Fruit fly (Drosophila melanogaster) whole organism, embryonic: ENCODE results near the gene CG13893.

Experiments
- ATbp ChIP-seq: fragments of 200-800 bp; sonication (Bioruptor generic); optimal IDR thresholded peaks from 2 replicates; lab custom pipeline; 2017; ENCODE audit warnings: missing biosample characterization, mild to moderate bottlenecking, missing genetic modification characterization, missing genetic modification reagents
- Asciz ChIP-seq: fragments of 200-800 bp; sonication (Bioruptor generic); optimal IDR thresholded peaks from 2 replicates; lab custom pipeline; 2017; ENCODE audit warnings: missing biosample characterization, mild to moderate bottlenecking, missing genetic modification characterization, missing genetic modification reagents
- Awh ChIP-seq: fragments of 200-800 bp; sonication (Bioruptor generic); IDR thresholded peaks from 2 replicates; pipeline ENCODE4, ENCODE4 v1.3.6; 2022; ENCODE audit warnings: missing biosample characterization, missing genetic modification characterization
- BEAF-32 ChIP-seq: fragments of 200-800 bp; sonication (Bioruptor generic); optimal IDR thresholded peaks from 3 replicates; lab custom pipeline; 2017; ENCODE audit warnings: missing biosample characterization, missing genetic modification characterization, mild to moderate bottlenecking, moderate library complexity, missing genetic modification reagents
- CG12219 ChIP-seq: fragments of 200-800 bp; sonication (Bioruptor generic); optimal IDR thresholded peaks from 3 replicates; lab custom pipeline; 2018; ENCODE audit warnings: missing biosample characterization, mild to moderate bottlenecking, missing genetic modification characterization
- CG1233 ChIP-seq: fragments of 200-800 bp; sonication (Bioruptor generic); optimal IDR thresholded peaks from 4 replicates; lab custom pipeline; 2018; ENCODE audit warnings: missing biosample characterization, mild to moderate bottlenecking, missing genetic modification characterization
- CG14667 ChIP-seq: fragments of 200-800 bp; sonication (Bioruptor generic); IDR thresholded peaks from 2 replicates; pipeline ENCODE4 v1.3.6; 2022; ENCODE audit warnings: missing biosample characterization, missing genetic modification characterization
- CG14710 ChIP-seq: fragments of 200-800 bp; sonication (Bioruptor generic); optimal IDR thresholded peaks from 3 replicates; lab custom pipeline; 2019; ENCODE audit warnings: missing biosample characterization, mild to moderate bottlenecking, missing genetic modification characterization, moderate library complexity
- CG17186 ChIP-seq: fragments of 200-800 bp; sonication (Bioruptor generic); optimal IDR thresholded peaks from 3 replicates; lab custom pipeline; 2017; ENCODE audit warnings: missing biosample characterization, missing genetic modification reagents, missing genetic modification characterization
- CG18262 ChIP-seq: fragments of 200-800 bp; optimal IDR thresholded peaks from 3 replicates; lab custom pipeline; 2019; ENCODE audit warnings: missing biosample characterization, mild to moderate bottlenecking, missing genetic modification characterization, moderate library complexity
- CG18619 ChIP-seq: fragments of 200-800 bp; sonication (Bioruptor generic); optimal IDR thresholded peaks from 3 replicates; lab custom pipeline; 2017; ENCODE audit warnings: missing biosample characterization, mild to moderate bottlenecking, missing genetic modification characterization
- CG2120 ChIP-seq: fragments of 200-800 bp; sonication (Bioruptor generic); optimal IDR thresholded peaks from 3 replicates; lab custom pipeline; 2016; ENCODE audit warnings: missing biosample characterization, missing genetic modification characterization
- CG2202 ChIP-seq: fragments of 200-800 bp; sonication (Bioruptor generic); optimal IDR thresholded peaks from 2 replicates; lab custom pipeline; 2018; ENCODE audit warnings: missing biosample characterization, mild to moderate bottlenecking, missing genetic modification characterization
- CG43689 ChIP-seq: fragments of 200-800 bp; sonication (Bioruptor generic); IDR thresholded peaks from 2 replicates; pipeline ENCODE4 v1.3.6; 2022; ENCODE audit warnings: missing biosample characterization, missing genetic modification characterization
- CG5245 ChIP-seq: fragments of 200-800 bp; sonication (Bioruptor generic); optimal IDR thresholded peaks from 3 replicates; lab custom pipeline; 2016; ENCODE audit warnings: missing biosample characterization, missing genetic modification characterization
- CG6272 ChIP-seq: fragments of 200-800 bp; sonication (Bioruptor generic); IDR thresholded peaks from 2 replicates; pipeline ENCODE4 v1.3.6; 2022; ENCODE audit warnings: missing biosample characterization, missing genetic modification characterization
- CG7556 ChIP-seq: fragments of 200-800 bp; sonication (Bioruptor generic); optimal IDR thresholded peaks from 2 replicates; lab custom pipeline; 2017; ENCODE audit warnings: missing biosample characterization, mild to moderate bottlenecking, missing genetic modification characterization
- CG7963 ChIP-seq: fragments of 200-800 bp; sonication (Bioruptor generic); IDR thresholded peaks from 3 replicates; pipeline ENCODE4 v1.3.6; 2022; ENCODE audit warnings: missing biosample characterization, missing genetic modification characterization; ENCODE audit not compliant: partially characterized antibody
- CG8765 ChIP-seq: fragments of 200-800 bp; sonication (Bioruptor generic); IDR thresholded peaks from 2 replicates; pipeline ENCODE4 v1.3.6; 2022; ENCODE audit warnings: missing biosample characterization, missing genetic modification characterization
- CoRest ChIP-seq: fragments of 200-800 bp; sonication (Bioruptor generic); optimal IDR thresholded peaks from 3 replicates; lab custom pipeline; 2018; ENCODE audit warnings: missing biosample characterization, mild to moderate bottlenecking, missing genetic modification characterization, moderate library complexity
- D19A ChIP-seq: fragments of 200-800 bp; optimal IDR thresholded peaks from 3 replicates; lab custom pipeline; 2019; ENCODE audit warnings: missing biosample characterization, mild to moderate bottlenecking, missing genetic modification characterization, moderate library complexity
- Dfd ChIP-seq, 2 experiments: fragments of >200 bp; optimal IDR thresholded peaks; 2 replicates each; lab custom pipeline; 2017; ENCODE audit warnings: missing biosample characterization in 2 of 2, missing genetic modification characterization in 2 of 2
- Dip3 ChIP-seq: fragments of 200-800 bp; sonication (Bioruptor generic); optimal IDR thresholded peaks from 3 replicates; lab custom pipeline; 2016; ENCODE audit warnings: missing biosample characterization, missing genetic modification characterization
- Doc2 ChIP-seq: fragments of 200-800 bp; sonication (Bioruptor generic); IDR thresholded peaks from 2 replicates; pipeline ENCODE4 v1.3.6; 2022; ENCODE audit warnings: missing biosample characterization, missing genetic modification characterization
- Doc3 ChIP-seq: fragments of 200-800 bp; sonication (Bioruptor generic); IDR thresholded peaks from 3 replicates; pipeline ENCODE4 v1.3.6; 2022; ENCODE audit warnings: missing biosample characterization, missing genetic modification characterization; ENCODE audit not compliant: partially characterized antibody
- Dp ChIP-seq: fragments of 200-800 bp; sonication (Bioruptor generic); optimal IDR thresholded peaks from 2 replicates; lab custom pipeline; 2018; ENCODE audit warnings: missing biosample characterization, mild to moderate bottlenecking, missing genetic modification characterization, moderate library complexity
- Hmr ChIP-seq: fragments of 200-800 bp; sonication (Bioruptor generic); optimal IDR thresholded peaks from 3 replicates; lab custom pipeline; 2017; ENCODE audit warnings: mild to moderate bottlenecking, missing biosample characterization, missing genetic modification reagents, missing genetic modification characterization
- Hr78 ChIP-seq, 2 experiments: fragments of 200-800 bp in 1 of 2; fragments of >200 bp in 1 of 2; sonication (Bioruptor generic) in 1 of 2; optimal IDR thresholded peaks; 2 replicates each; lab custom pipeline; 2017 to 2019; ENCODE audit warnings: missing biosample characterization in 2 of 2, missing genetic modification characterization in 2 of 2, mild to moderate bottlenecking in 1 of 2, moderate library complexity in 1 of 2
- MTF-1 ChIP-seq: fragments of 200-800 bp; sonication (Bioruptor generic); optimal IDR thresholded peaks from 2 replicates; lab custom pipeline; 2018; ENCODE audit warnings: missing biosample characterization, mild to moderate bottlenecking, missing genetic modification characterization, borderline replicate concordance
- Mrtf ChIP-seq: fragments of 200-800 bp; sonication (Bioruptor generic); IDR thresholded peaks from 3 replicates; pipeline ENCODE4 v1.3.6; 2022; ENCODE audit warnings: missing biosample characterization, missing genetic modification characterization
- Myb ChIP-seq: fragments of 200-800 bp; sonication (Bioruptor generic); optimal IDR thresholded peaks from 2 replicates; lab custom pipeline; 2016; ENCODE audit warnings: missing biosample characterization, missing genetic modification characterization
- NfI ChIP-seq: fragments of 200-800 bp; sonication (Bioruptor generic); optimal IDR thresholded peaks from 3 replicates; lab custom pipeline; 2018; ENCODE audit warnings: missing biosample characterization, mild to moderate bottlenecking, missing genetic modification characterization, moderate library complexity
- Optix ChIP-seq: fragments of 200-800 bp; sonication (Bioruptor generic); IDR thresholded peaks from 3 replicates; pipeline ENCODE4 v1.3.6; 2022; ENCODE audit warnings: missing biosample characterization, missing genetic modification characterization
- PHDP ChIP-seq: fragments of 200-800 bp; sonication (Bioruptor generic); optimal IDR thresholded peaks from 3 replicates; lab custom pipeline; 2018; ENCODE audit warnings: missing biosample characterization, mild to moderate bottlenecking, missing genetic modification characterization, moderate library complexity
- Side ChIP-seq: fragments of 200-800 bp; sonication (Bioruptor generic); optimal IDR thresholded peaks from 2 replicates; lab custom pipeline; 2016; ENCODE audit warnings: missing biosample characterization, missing genetic modification characterization
- TFAM ChIP-seq: fragments of 200-800 bp; sonication (Bioruptor generic); optimal IDR thresholded peaks from 2 replicates; lab custom pipeline; 2017; ENCODE audit warnings: missing biosample characterization, missing genetic modification characterization, inconsistent platforms
- bcd ChIP-seq: fragments of 200-800 bp; sonication (Bioruptor generic); optimal IDR thresholded peaks from 2 replicates; lab custom pipeline; 2017; ENCODE audit warnings: missing biosample characterization, mild to moderate bottlenecking, missing genetic modification characterization
- dmrt99B ChIP-seq: fragments of 200-800 bp; sonication (Bioruptor generic); optimal IDR thresholded peaks from 2 replicates; lab custom pipeline; 2018; ENCODE audit warnings: missing biosample characterization, mild to moderate bottlenecking, missing genetic modification characterization, moderate library complexity
- fd102C ChIP-seq: fragments of 200-800 bp; sonication (Bioruptor generic); optimal IDR thresholded peaks from 2 replicates; lab custom pipeline; 2018; ENCODE audit warnings: missing biosample characterization, mild to moderate bottlenecking, missing genetic modification characterization, moderate library complexity
- fd96Cb ChIP-seq: fragments of 200-800 bp; sonication (Bioruptor generic); optimal IDR thresholded peaks from 2 replicates; lab custom pipeline; 2018; ENCODE audit warnings: missing biosample characterization, mild to moderate bottlenecking, missing genetic modification characterization, moderate library complexity
- maf-S ChIP-seq: fragments of 200-800 bp; sonication (Bioruptor generic); optimal IDR thresholded peaks from 2 replicates; lab custom pipeline; 2016; ENCODE audit warnings: missing biosample characterization, missing genetic modification characterization
- pho ChIP-seq: fragments of 200-800 bp; sonication (Bioruptor generic); optimal IDR thresholded peaks from 2 replicates; lab custom pipeline; 2016; ENCODE audit warnings: missing biosample characterization, missing genetic modification characterization
- pzg ChIP-seq: fragments of 200-800 bp; sonication (Bioruptor generic); optimal IDR thresholded peaks from 3 replicates; lab custom pipeline; 2018; ENCODE audit warnings: missing biosample characterization, mild to moderate bottlenecking, missing genetic modification characterization, moderate library complexity
- repo ChIP-seq: fragments of 200-800 bp; sonication (Bioruptor generic); optimal IDR thresholded peaks from 2 replicates; lab custom pipeline; 2016; ENCODE audit warnings: missing biosample characterization, missing genetic modification characterization
- ro ChIP-seq: fragments of 200-800 bp; sonication (Bioruptor generic); IDR thresholded peaks from 2 replicates; pipeline ENCODE4 v1.3.6; 2022; ENCODE audit warnings: missing biosample characterization, missing genetic modification characterization
- schlank ChIP-seq: fragments of 200-800 bp; sonication (Bioruptor generic); optimal IDR thresholded peaks from 2 replicates; lab custom pipeline; 2018; ENCODE audit warnings: missing biosample characterization, mild to moderate bottlenecking, missing genetic modification characterization
- sob ChIP-seq: fragments of 200-800 bp; sonication (Bioruptor generic); IDR thresholded peaks from 2 replicates; pipeline ENCODE4 v1.3.6; 2022; ENCODE audit warnings: missing biosample characterization, missing genetic modification characterization
- twi ChIP-seq: fragments of 200-800 bp; optimal IDR thresholded peaks from 2 replicates; lab custom pipeline; 2019; ENCODE audit warnings: missing biosample characterization, mild to moderate bottlenecking, missing genetic modification characterization, moderate library complexity
- vvl ChIP-seq: fragments of 200-800 bp; sonication (Bioruptor generic); IDR thresholded peaks from 2 replicates; pipeline ENCODE4 v1.3.6; 2022; ENCODE audit warnings: missing biosample characterization, missing genetic modification characterization
- wek ChIP-seq: fragments of 200-800 bp; sonication (Bioruptor generic); optimal IDR thresholded peaks from 3 replicates; lab custom pipeline; 2018; ENCODE audit warnings: missing biosample characterization, mild to moderate bottlenecking, missing genetic modification characterization, moderate library complexity

The CG13893 gene

DNA sequence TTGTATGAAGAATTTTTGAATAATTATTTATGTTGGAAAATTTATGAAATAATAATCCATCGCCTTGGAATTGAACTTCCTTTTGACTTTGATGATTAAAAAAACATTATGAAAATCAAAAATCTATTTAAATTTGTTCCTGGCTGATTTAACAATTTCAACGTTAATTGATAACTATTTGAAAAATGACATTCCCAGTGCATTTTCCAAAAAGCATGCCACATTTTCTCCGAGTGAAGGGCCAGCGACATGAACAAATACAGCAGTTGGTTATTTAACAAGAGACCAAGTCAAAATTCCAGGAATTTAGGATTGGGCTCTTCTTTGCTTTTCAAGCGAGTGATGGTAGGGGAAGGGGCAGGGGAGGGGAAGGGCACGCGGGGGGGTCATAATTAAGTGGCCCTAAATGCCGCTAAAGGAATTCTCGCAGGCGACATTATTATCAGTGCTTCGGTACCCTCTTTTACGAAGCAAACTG is 18.6 kb upstream of the CG13893 start (continued):
- TF ChIP-seq fd102C (GFP tag; lab: Kevin White, UChicago), result no peak
- TF ChIP-seq Mrtf (GFP tag; lab: Robert Waterston, UW), result no peak
- TF ChIP-seq CG18619, result no peak
- no peak for TF ChIP-seq pho (GFP tag; lab: Kevin White, UChicago)
- TF ChIP-seq BEAF-32 (GFP tag; lab: Kevin White, UChicago), result no peak
- no peak for TF ChIP-seq CG2120 (GFP tag; lab: Kevin White, UChicago)
- no peak for TF ChIP-seq Myb
- TF ChIP-seq CG43689 (GFP tag; lab: Robert Waterston, UW), result no peak
- TF ChIP-seq Hmr, result no peak
- TF ChIP-seq Hr78 (GFP tag; optimal IDR thresholded peaks at IDR 0.05; lab: Kevin White, UChicago), result no peak
- TF ChIP-seq dmrt99B (tag; lab: Kevin White, UChicago), result peak; percentile 49
- TF ChIP-seq CG7556 (GFP tag; lab: Kevin White, UChicago), result peak; percentile 60
- TF ChIP-seq sob (GFP tag; lab: Robert Waterston, UW), result no peak
- TF ChIP-seq Awh, result peak; percentile 55; the same call in 1 of the 2 replicates
- peak; percentile 71 for TF ChIP-seq D19A (tag; lab: Kevin White, UChicago)
- no peak for TF ChIP-seq Side (GFP tag; lab: Kevin White, UChicago)
- no peak for TF ChIP-seq CG12219
- TF ChIP-seq PHDP, result peak; percentile 13
- TF ChIP-seq Dp (GFP tag; lab: Kevin White, UChicago), result no peak
- peak; percentile 57 for TF ChIP-seq fd96Cb (tag; lab: Kevin White, UChicago)
- TF ChIP-seq CG14710, result peak; percentile 85
- no peak for TF ChIP-seq maf-S (GFP tag; lab: Kevin White, UChicago)
- no peak for TF ChIP-seq Dip3 (GFP tag; lab: Kevin White, UChicago)
- peak; percentile 81 for TF ChIP-seq CG2202 (tag; lab: Kevin White, UChicago)
- peak; percentile 66 for TF ChIP-seq CoRest (tag; lab: Kevin White, UChicago)
- TF ChIP-seq CG8765 (GFP tag; lab: Robert Waterston, UW), result no peak
- peak; percentile 65 for TF ChIP-seq twi (tag; lab: Kevin White, UChicago)
- TF ChIP-seq bcd (GFP tag; lab: Kevin White, UChicago), result no peak
- TF ChIP-seq CG18262 (tag; lab: Kevin White, UChicago), result peak; percentile 89
- TF ChIP-seq CG6272 (GFP tag; lab: Robert Waterston, UW), result no peak
- peak; percentile 22 for TF ChIP-seq Asciz (GFP tag; lab: Kevin White, UChicago)
- no peak for TF ChIP-seq ATbp (GFP tag; lab: Kevin White, UChicago)
- no peak for TF ChIP-seq Doc2 (GFP tag; lab: Robert Waterston, UW)
- no peak for TF ChIP-seq schlank (tag; lab: Kevin White, UChicago)
- no peak for TF ChIP-seq CG17186 (GFP tag; lab: Kevin White, UChicago)
- no peak for TF ChIP-seq CG7963
- TF ChIP-seq Dfd (GFP tag; optimal IDR thresholded peaks at IDR 0.05; lab: Kevin White, UChicago), result no peak
- TF ChIP-seq CG5245 (GFP tag; lab: Kevin White, UChicago), result no peak
- TF ChIP-seq vvl (GFP tag; lab: Robert Waterston, UW), result 0 out of 2 replicates have a peak, but pooled peaks have one; percentile 12
- no peak for TF ChIP-seq Optix (GFP tag; lab: Robert Waterston, UW)
- no peak for TF ChIP-seq wek
- TF ChIP-seq MTF-1 (GFP tag; lab: Kevin White, UChicago), result no peak
- no peak for TF ChIP-seq TFAM (GFP tag; lab: Kevin White, UChicago)
- no peak for TF ChIP-seq Doc3 (GFP tag; lab: Robert Waterston, UW)
- peak; percentile 55 for TF ChIP-seq CG1233 (GFP tag; lab: Kevin White, UChicago)
- TF ChIP-seq ro, result no peak
- TF ChIP-seq pzg (GFP tag; lab: Kevin White, UChicago), result no peak
- 0 out of 2 replicates have a peak, but pooled peaks have one; percentile 9 for TF ChIP-seq CG14667 (GFP tag; lab: Robert Waterston, UW)
- TF ChIP-seq repo (GFP tag; lab: Kevin White, UChicago), result no peak
- no peak for TF ChIP-seq NfI (GFP tag; lab: Kevin White, UChicago)
